Worm (Caenorhabditis elegans) whole organism, L4 larva: ENCODE measurements around the gene cone-1.
"Not testable (repeated sequence)": the region's sequence is repeated elsewhere in the genome, so short reads cannot be mapped to it uniquely, and the experiment has no call there.

Experiments
- R02D3.7 ChIP-seq: fragments of 150-350 bp; sonication (generic microtip); optimal IDR thresholded peaks from 3 replicates; lab custom pipeline; 2014; ENCODE audit warnings: missing biosample characterization, missing genetic modification characterization
- Y48G9A.11 ChIP-seq: fragments of 200-800 bp; sonication (Bioruptor generic); IDR thresholded peaks from 2 replicates; pipeline ENCODE4 v1.3.6; 2022; ENCODE audit warnings: missing genetic modification reagents, missing genetic modification characterization, missing compliant biosample characterization
- ZK337.2 ChIP-seq: fragments of 200-800 bp; sonication (Bioruptor generic); IDR thresholded peaks from 2 replicates; pipeline ENCODE4 v1.3.6; 2022; ENCODE audit warnings: missing genetic modification reagents, missing genetic modification characterization, missing compliant biosample characterization
- aha-1 ChIP-seq: fragments of 150-350 bp; peaks from one replicate; lab custom pipeline; 2014; ENCODE audit warnings: missing biosample characterization, missing genetic modification characterization
- aly-2 ChIP-seq: sonication (generic microtip); optimal IDR thresholded peaks from 2 replicates; lab custom pipeline; 2018; ENCODE audit warnings: missing biosample characterization, missing genetic modification characterization
- ama-1 ChIP-seq: fragments of 150-350 bp; optimal IDR thresholded peaks from 2 replicates; lab custom pipeline; 2014; ENCODE audit warnings: inconsistent platforms, mixed read lengths
- ceh-32 ChIP-seq: sonication (generic microtip); optimal IDR thresholded peaks from 2 replicates; lab custom pipeline; 2016; ENCODE audit warnings: mild to moderate bottlenecking, missing genetic modification characterization, missing compliant biosample characterization; ENCODE audit not compliant: poor library complexity
- ceh-44 ChIP-seq: fragments of 200-800 bp; sonication (Bioruptor generic); IDR thresholded peaks from 2 replicates; pipeline ENCODE4 v1.3.6; 2022; ENCODE audit warnings: missing genetic modification reagents, missing genetic modification characterization, missing compliant biosample characterization
- ces-1 ChIP-seq: fragments of 150-350 bp; sonication (generic microtip); optimal IDR thresholded peaks from 4 replicates; lab custom pipeline; 2014; ENCODE audit warnings: missing biosample characterization, missing genetic modification reagents, missing genetic modification characterization
- cey-2 ChIP-seq: sonication (generic microtip); optimal IDR thresholded peaks from 3 replicates; lab custom pipeline; 2017; ENCODE audit warnings: missing genetic modification characterization, mild to moderate bottlenecking, missing compliant biosample characterization, antibody characterized with exemption, borderline replicate concordance; ENCODE audit not compliant: insufficient read depth
- daf-12 ChIP-seq: fragments of 150-350 bp; optimal IDR thresholded peaks from 2 replicates; lab custom pipeline; 2014; ENCODE audit warnings: missing biosample characterization, missing genetic modification reagents, missing genetic modification characterization
- daf-19 ChIP-seq: fragments of 200-800 bp; sonication (Bioruptor generic); conservative IDR thresholded peaks from 2 replicates; pipeline ENCODE4 v1.3.6; 2022; ENCODE audit warnings: missing genetic modification characterization, missing compliant biosample characterization
- dmd-9 ChIP-seq: fragments of 200-800 bp; sonication (Bioruptor generic); IDR thresholded peaks from 2 replicates; pipeline ENCODE4 v1.3.6; 2022; ENCODE audit warnings: missing genetic modification reagents, missing genetic modification characterization, missing compliant biosample characterization
- dpl-1 ChIP-seq: fragments of 150-350 bp; optimal IDR thresholded peaks from 2 replicates; lab custom pipeline; 2014; ENCODE audit warnings: missing biosample characterization, missing genetic modification reagents, missing genetic modification characterization
- dve-1 ChIP-seq: sonication (generic microtip); optimal IDR thresholded peaks from 2 replicates; lab custom pipeline; 2017; ENCODE audit warnings: antibody characterized with exemption, mild to moderate bottlenecking, missing genetic modification characterization, missing compliant biosample characterization; ENCODE audit not compliant: insufficient read depth
- fos-1 ChIP-seq: fragments of 150-350 bp; optimal IDR thresholded peaks from 2 replicates; lab custom pipeline; 2014; ENCODE audit warnings: missing biosample characterization, missing genetic modification characterization
- hmg-1.1 ChIP-seq: fragments of 200-800 bp; sonication (Bioruptor generic); IDR thresholded peaks from 2 replicates; pipeline ENCODE4 v1.3.6; 2022; ENCODE audit warnings: missing genetic modification reagents, missing genetic modification characterization, missing compliant biosample characterization
- lim-7 ChIP-seq: fragments of 200-800 bp; sonication (Bioruptor generic); IDR thresholded peaks from 2 replicates; pipeline ENCODE4 v1.3.6; 2022; ENCODE audit warnings: missing genetic modification characterization, missing compliant biosample characterization
- lin-1 ChIP-seq: fragments of 200-800 bp; sonication (Bioruptor generic); IDR thresholded peaks from 2 replicates; pipeline ENCODE4 v1.3.6; 2022; ENCODE audit warnings: missing genetic modification reagents, missing genetic modification characterization, missing compliant biosample characterization
- lir-3 ChIP-seq: sonication (generic microtip); optimal IDR thresholded peaks from 2 replicates; lab custom pipeline; 2016; ENCODE audit warnings: mild to moderate bottlenecking, missing genetic modification characterization, missing compliant biosample characterization
- lsy-2 ChIP-seq, 2 experiments: fragments of 150-350 bp in 1 of 2; sonication (generic microtip) in 1 of 2; optimal IDR thresholded peaks; 2 replicates each; lab custom pipeline; 2014 to 2017; ENCODE audit warnings: missing biosample characterization in 2 of 2, missing genetic modification characterization in 2 of 2
- mdl-1 ChIP-seq, 2 experiments: fragments of 150-350 bp in 1 of 2; sonication (generic microtip) in 1 of 2; optimal IDR thresholded peaks; 2 replicates each; lab custom pipeline; 2014 to 2017; ENCODE audit warnings: missing biosample characterization in 2 of 2, missing genetic modification characterization in 2 of 2
- mep-1 ChIP-seq: fragments of 150-350 bp; sonication (generic microtip); optimal IDR thresholded peaks from 3 replicates; lab custom pipeline; 2014; ENCODE audit warnings: missing biosample characterization, missing genetic modification characterization
- mes-2 ChIP-seq: sonication (generic microtip); optimal IDR thresholded peaks from 2 replicates; lab custom pipeline; 2016; ENCODE audit warnings: missing genotype, mild to moderate bottlenecking, missing genetic modification characterization, missing compliant biosample characterization; ENCODE audit not compliant: poor library complexity, severe bottlenecking
- mxl-2 ChIP-seq: fragments of 200-800 bp; sonication (Bioruptor generic); conservative IDR thresholded peaks from 2 replicates; pipeline ENCODE4 v1.3.6; 2022; ENCODE audit warnings: missing genetic modification reagents, missing genetic modification characterization, missing compliant biosample characterization
- nhr-11 ChIP-seq: fragments of 150-350 bp; optimal IDR thresholded peaks from 2 replicates; lab custom pipeline; 2014; ENCODE audit warnings: missing biosample characterization, missing genetic modification characterization
- nhr-41 ChIP-seq: fragments of 200-800 bp; sonication (Bioruptor generic); IDR thresholded peaks from 2 replicates; pipeline ENCODE4 v1.3.6; 2022; ENCODE audit warnings: missing genetic modification reagents, missing genetic modification characterization, missing compliant biosample characterization
- nhr-76 ChIP-seq: fragments of 150-350 bp; optimal IDR thresholded peaks from 2 replicates; lab custom pipeline; 2014; ENCODE audit warnings: missing biosample characterization, missing genetic modification characterization
- php-3 ChIP-seq: fragments of 200-800 bp; sonication (Bioruptor generic); IDR thresholded peaks from 2 replicates; pipeline ENCODE4 v1.3.6; 2022; ENCODE audit warnings: missing genetic modification reagents, missing genetic modification characterization, missing compliant biosample characterization
- pqm-1 ChIP-seq: sonication (generic microtip); optimal IDR thresholded peaks from 2 replicates; lab custom pipeline; 2017; ENCODE audit warnings: missing biosample characterization, missing genetic modification characterization
- set-16 ChIP-seq: fragments of 200-800 bp; sonication (Bioruptor generic); IDR thresholded peaks from 2 replicates; pipeline ENCODE4 v1.3.6; 2022; ENCODE audit warnings: missing genetic modification reagents, missing genetic modification characterization, missing compliant biosample characterization
- spr-1 ChIP-seq: sonication (generic microtip); optimal IDR thresholded peaks from 2 replicates; lab custom pipeline; 2016; ENCODE audit warnings: mild to moderate bottlenecking, missing genetic modification characterization, missing compliant biosample characterization
- unc-39 ChIP-seq: sonication (generic microtip); optimal IDR thresholded peaks from 2 replicates; lab custom pipeline; 2017; ENCODE audit warnings: missing biosample characterization, missing genetic modification characterization
- zfp-3 ChIP-seq: fragments of 200-800 bp; sonication (Bioruptor generic); conservative IDR thresholded peaks from 2 replicates; pipeline ENCODE4 v1.3.6; 2022; ENCODE audit warnings: missing genetic modification reagents, missing genetic modification characterization, missing compliant biosample characterization
- zip-11 ChIP-seq: fragments of 200-800 bp; sonication (Bioruptor generic); IDR thresholded peaks from 2 replicates; pipeline ENCODE4 v1.3.6; 2022; ENCODE audit warnings: missing genetic modification characterization, missing compliant biosample characterization

Gene cone-1

ce11 chrIII:2561410-2561809 lies 31.0 kb downstream of the cone-1 start, which contains the start of gene nhr-239 (continued):
- TF ChIP-seq lim-7 (GFP tag; lab: Robert Waterston, UW) (no peak), cey-2 (tag; lab: Kevin White, UChicago) (no peak)

- TF ChIP-seq aha-1 (tag; lab: Kevin White, UChicago) (peak; percentile 54), set-16 (peak; percentile 92), lin-1 (GFP tag; lab: Robert Waterston, UW) (no peak), lir-3 (tag; lab: Kevin White, UChicago) (no peak)
Measured at ce11 chrIII:2563033-2563656, 32.7 kb downstream of the cone-1 start.

ce11 chrIII:2563883-2564282 lies 33.5 kb downstream of the cone-1 start, which contains the start of gene Y54F10AM.11:
TSS of gene Y54F10AM.11 (minus strand) at chrIII:2563983.
- not testable (repeated sequence) for TF ChIP-seq Y48G9A.11 (GFP tag; lab: Robert Waterston, UW); R02D3.7 (tag; lab: Kevin White, UChicago); daf-12 (tag; lab: Kevin White, UChicago)

- TF ChIP-seq fos-1 (tag; lab: Kevin White, UChicago) (no peak), aly-2 (tag; lab: Kevin White, UChicago) (no peak), mes-2 (tag; lab: Kevin White, UChicago) (no peak), mxl-2 (GFP tag; lab: Robert Waterston, UW) (no peak), ceh-32 (tag; lab: Kevin White, UChicago) (no peak), daf-19 (GFP tag; lab: Robert Waterston, UW) (no peak)
Measured at ce11 chrIII:2571447-2571846, 41.0 kb downstream of the cone-1 start, which contains the start of gene Y54F10AR.2. TSS of gene Y54F10AR.2 (minus strand) at chrIII:2571547.

ce11 chrIII:2572421-2572820 lies 42.0 kb downstream of the cone-1 start:
- TF ChIP-seq zip-11 (GFP tag; lab: Robert Waterston, UW) (no peak), dmd-9 (GFP tag; lab: Robert Waterston, UW) (no peak), nhr-76 (tag; lab: Kevin White, UChicago) (no peak)

- TF ChIP-seq set-16: no peak
Measured at ce11 chrIII:2575635-2576164, 45.3 kb downstream of the cone-1 start, which contains the start of gene Y54F10AR.1. TSS of gene Y54F10AR.1 (minus strand) at chrIII:2575685.

- TF ChIP-seq ZK337.2: no peak
- no peak for TF ChIP-seq ceh-44 (GFP tag; lab: Robert Waterston, UW)
- TF ChIP-seq spr-1 (tag; lab: Kevin White, UChicago): peak; percentile 6
- TF ChIP-seq zfp-3 (GFP tag; lab: Robert Waterston, UW): no peak
- TF ChIP-seq lsy-2 (tag; optimal IDR thresholded peaks at IDR 0.05; lab: Kevin White, UChicago): peak; percentile 21 to 82
- TF ChIP-seq dmd-9 (GFP tag; lab: Robert Waterston, UW): no peak
- TF ChIP-seq php-3 (GFP tag; lab: Robert Waterston, UW): no peak
- TF ChIP-seq mep-1 (tag; lab: Kevin White, UChicago): peak; percentile 84
- peak; percentile 56 for TF ChIP-seq dpl-1 (GFP tag; lab: Kevin White, UChicago)
- no peak for TF ChIP-seq unc-39 (tag; lab: Kevin White, UChicago)
- peak; percentile 62 for TF ChIP-seq nhr-11 (tag; lab: Kevin White, UChicago)
- peak; percentile 37 for TF ChIP-seq pqm-1 (tag; lab: Kevin White, UChicago)
- TF ChIP-seq mdl-1 (tag; optimal IDR thresholded peaks at IDR 0.05; lab: Kevin White, UChicago): peak in 1 of 2 experiments; percentile 69
- TF ChIP-seq ama-1 (lab: Kevin White, UChicago): no peak
- peak; percentile 8 for TF ChIP-seq ces-1 (GFP tag; lab: Kevin White, UChicago)
- TF ChIP-seq nhr-41: no peak
- peak; percentile 74 for TF ChIP-seq hmg-1.1
- peak; percentile 62 for TF ChIP-seq dve-1 (tag; lab: Kevin White, UChicago)
- TF ChIP-seq mes-2 (tag; lab: Kevin White, UChicago): peak; percentile 39
- no peak for TF ChIP-seq mxl-2 (GFP tag; lab: Robert Waterston, UW)
Measured at ce11 chrIII:2576360-2577259, 46.2 kb downstream of the cone-1 start.
